Worm (Caenorhabditis elegans): ENCODE measurements around the gene F55C12.6.

Gene F55C12.6

DNA sequence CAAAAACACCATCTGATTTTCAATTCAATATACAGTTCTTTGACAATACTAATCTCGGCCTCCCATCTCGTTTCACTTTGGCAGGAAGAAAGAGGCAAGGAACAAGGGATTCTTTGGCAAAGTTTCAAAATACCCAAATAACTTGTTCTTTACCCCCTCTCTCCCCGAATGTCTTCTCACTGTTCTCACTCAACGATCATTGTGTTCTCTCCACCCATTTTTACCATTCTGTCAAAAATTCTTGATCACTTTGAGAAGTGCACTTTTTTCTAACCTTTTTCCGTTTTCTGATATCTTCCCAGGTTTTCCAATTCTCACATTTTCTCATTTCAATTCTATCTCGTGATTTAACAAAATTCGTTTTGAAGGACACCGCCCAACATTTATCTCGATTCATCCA lies 21.8 kb downstream of the F55C12.6 start, which contains the start of gene H41C03.1 (continued):
- no peak for TF ChIP-seq ceh-58 (GFP tag; IDR thresholded peaks at IDR 0.05)
- TF ChIP-seq cebp-2 (GFP tag; IDR thresholded peaks at IDR 0.05), result no peak
- TF ChIP-seq lir-1 (GFP tag; conservative IDR thresholded peaks at IDR 0.05), result no peak

ce11 chrII:5853261-5853660 lies 22.7 kb downstream of the F55C12.6 start:
- TF ChIP-seq lsl-1 (GFP tag; optimal IDR thresholded peaks at IDR 0.05) (no peak), ama-1 (optimal IDR thresholded peaks at IDR 0.05) (no peak), ama-1 (GFP tag; optimal IDR thresholded peaks at IDR 0.05) (no peak), nhr-120 (GFP tag; IDR thresholded peaks at IDR 0.05) (no peak), tbp1 (GFP tag; optimal IDR thresholded peaks at IDR 0.05) (no peak), lag-1 (GFP tag; IDR thresholded peaks at IDR 0.05) (no peak), ceh-27 (GFP tag; optimal IDR thresholded peaks at IDR 0.05) (no peak), nfyb-1 (GFP tag; IDR thresholded peaks at IDR 0.05) (no peak), D2030.7 (GFP tag; IDR thresholded peaks at IDR 0.05) (no peak), hmg-1.2 (GFP tag; IDR thresholded peaks at IDR 0.05) (no peak), ztf-25 (GFP tag; IDR thresholded peaks at IDR 0.05) (no peak)

- TF ChIP-seq K11D2.4 (GFP tag; IDR thresholded peaks at IDR 0.05) (no peak), Y53F4B.3 (GFP tag; IDR thresholded peaks at IDR 0.05) (no peak), F57C9.4 (tag; optimal IDR thresholded peaks at IDR 0.05) (no peak), F10E7.11 (tag; optimal IDR thresholded peaks at IDR 0.05) (no peak), ceh-40 (GFP tag; IDR thresholded peaks at IDR 0.05) (no peak), sea-2 (GFP tag; IDR thresholded peaks at IDR 0.05) (no peak)
Measured at ce11 chrII:5852007-5852406, 23.9 kb downstream of the F55C12.6 start, which contains the start of gene H41C03.2. H41C03.2 (minus strand) TSS chrII:5852107.

- TF ChIP-seq athp-1 (tag; optimal IDR thresholded peaks at IDR 0.05) (no peak), snpc-1.3 (tag; optimal IDR thresholded peaks at IDR 0.05; ENCODE audit: insufficient read depth) (no peak), K12H6.12 (tag; optimal IDR thresholded peaks at IDR 0.05) (no peak), ztf-3 (GFP tag; optimal IDR thresholded peaks at IDR 0.05) (no peak), nhr-179 (tag; optimal IDR thresholded peaks at IDR 0.05) (no peak), mes-4 (tag; optimal IDR thresholded peaks at IDR 0.05) (no peak), lin-54 (GFP tag; optimal IDR thresholded peaks at IDR 0.05) (no peak), lir-1 (GFP tag; conservative IDR thresholded peaks at IDR 0.05) (no peak), K11D2.4 (GFP tag; IDR thresholded peaks at IDR 0.05) (no peak), ZK185.1 (tag; optimal IDR thresholded peaks at IDR 0.05; ENCODE audit: poor library complexity, severe bottlenecking) (no peak), egrh-3 (GFP tag; IDR thresholded peaks at IDR 0.05) (no peak), bed-2 (GFP tag; IDR thresholded peaks at IDR 0.05) (no peak)
Measured at ce11 chrII:5846181-5846580, 29.8 kb downstream of the F55C12.6 start.

DNA sequence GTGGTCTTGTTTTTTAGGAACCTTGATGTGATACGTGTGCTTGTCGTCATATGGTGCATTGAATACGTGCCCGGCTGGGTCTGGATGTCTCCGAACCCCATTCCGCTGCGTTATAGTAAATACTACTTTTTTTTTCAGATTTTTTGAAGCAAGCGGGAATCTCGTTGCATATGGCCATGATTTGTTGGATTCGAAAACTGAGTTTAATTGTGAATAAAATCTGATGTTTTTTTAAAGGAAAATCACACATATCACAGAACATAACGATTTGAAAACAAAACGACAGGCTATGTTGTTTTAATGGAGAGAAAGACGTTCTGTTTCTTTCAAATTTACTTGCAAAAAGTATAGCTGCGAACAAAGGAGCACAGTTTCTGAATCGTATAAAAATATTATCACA lies 30.5 kb downstream of the F55C12.6 start, which contains the start of the genes ZK1248.17 and H41C03.3:
Gene ZK1248.17, minus strand, starts transcription at position 101 of the 400 bp plus-strand sequence.
Gene H41C03.3, plus strand, starts transcription at position 337 of the 400 bp plus-strand sequence.
- no peak for TF ChIP-seq tbx-9 (tag; optimal IDR thresholded peaks at IDR 0.05; ENCODE audit: borderline replicate concordance)
- no peak for TF ChIP-seq efl-1 (GFP tag; optimal IDR thresholded peaks at IDR 0.05)
- TF ChIP-seq let-526 (GFP tag; IDR thresholded peaks at IDR 0.05), result no peak
- TF ChIP-seq hmg-20 (GFP tag; IDR thresholded peaks at IDR 0.05), result no peak
- no peak for TF ChIP-seq zfh-2 (GFP tag; conservative IDR thresholded peaks at IDR 0.05)
- no peak for TF ChIP-seq F22D6.2 (tag; optimal IDR thresholded peaks at IDR 0.05)
- no peak for TF ChIP-seq F57A8.1 (GFP tag; optimal IDR thresholded peaks at IDR 0.05)
- no peak for TF ChIP-seq dpl-1 (GFP tag; optimal IDR thresholded peaks at IDR 0.05)
- TF ChIP-seq mel-28 (tag; optimal IDR thresholded peaks at IDR 0.05; ENCODE audit: borderline replicate concordance), result no peak
- no peak for TF ChIP-seq madf-6 (GFP tag; IDR thresholded peaks at IDR 0.05)
- TF ChIP-seq zim-3 (tag; optimal IDR thresholded peaks at IDR 0.05), result no peak

Data from whole organism, young adult.